Fruit fly (Drosophila melanogaster): ENCODE data around the gene CG31446.

The CG31446 gene

DNA sequence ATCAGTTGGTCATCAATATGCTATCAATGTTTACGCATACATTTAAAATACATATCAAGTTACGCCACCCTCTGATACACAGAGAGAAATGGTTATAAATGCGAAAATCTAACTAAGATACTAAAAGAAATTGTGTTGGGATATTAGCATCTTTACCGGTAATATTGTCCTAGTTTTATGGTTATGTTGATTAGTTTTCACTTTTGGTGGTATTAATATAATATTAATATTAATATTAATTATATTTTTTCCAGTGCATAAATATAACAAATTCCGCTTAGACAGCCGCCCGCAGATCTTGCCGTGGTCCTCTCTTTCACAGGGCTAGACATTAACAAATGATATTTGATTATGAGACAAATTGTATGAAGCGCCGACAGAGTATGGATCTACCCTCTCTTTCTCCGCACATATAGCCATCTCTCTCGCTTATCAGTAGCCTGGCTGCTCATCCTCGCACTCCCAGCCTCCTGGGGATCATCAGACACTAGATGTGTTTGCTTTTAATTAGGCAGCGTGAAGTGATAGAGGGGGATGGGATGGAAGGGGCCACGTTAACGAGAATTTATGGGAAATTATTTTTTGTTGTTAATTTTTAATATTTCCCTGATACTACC lies 40.1 kb upstream of the CG31446 start (continued):
- TF ChIP-seq Rx (GFP tag; IDR thresholded peaks at IDR 0.05) (no peak), lilli (GFP tag; optimal IDR thresholded peaks at IDR 0.05) (no peak), salm (tag; optimal IDR thresholded peaks at IDR 0.05) (no peak), CG8281 (tag; optimal IDR thresholded peaks at IDR 0.05) (no peak), CG32772 (GFP tag; IDR thresholded peaks at IDR 0.05) (no peak), odd (GFP tag; optimal IDR thresholded peaks at IDR 0.05) (no peak), Sox102F (GFP tag; optimal IDR thresholded peaks at IDR 0.05) (peak; percentile 30), CG34224 (GFP tag; IDR thresholded peaks at IDR 0.05; ENCODE audit: partially characterized antibody) (no peak), da (GFP tag; optimal IDR thresholded peaks at IDR 0.05) (no peak), esg (GFP tag; conservative IDR thresholded peaks at IDR 0.05) (no peak), CG18619 (GFP tag; optimal IDR thresholded peaks at IDR 0.05) (no peak), CG16815 (GFP tag; optimal IDR thresholded peaks at IDR 0.05) (peak; percentile 43), fd3F (GFP tag; optimal IDR thresholded peaks at IDR 0.05) (no peak), mld (GFP tag; IDR thresholded peaks at IDR 0.05; ENCODE audit: partially characterized antibody) (no peak), ara (GFP tag; IDR thresholded peaks at IDR 0.05) (peak; percentile 66), ftz-f1 (GFP tag; optimal IDR thresholded peaks at IDR 0.05) (no peak), nerfin-2 (GFP tag; IDR thresholded peaks at IDR 0.05; ENCODE audit: partially characterized antibody) (no peak), CG2116 (GFP tag; optimal IDR thresholded peaks at IDR 0.05) (no peak), HmgD (GFP tag; optimal IDR thresholded peaks at IDR 0.05) (no peak), Sox100B (GFP tag; optimal IDR thresholded peaks at IDR 0.05) (peak; percentile 27), Hmx (GFP tag; optimal IDR thresholded peaks at IDR 0.05) (no peak), BEAF-32 (GFP tag; optimal IDR thresholded peaks at IDR 0.05) (no peak), sna (GFP tag; IDR thresholded peaks at IDR 0.05; ENCODE audit: partially characterized antibody) (no peak), CG2712 (tag; optimal IDR thresholded peaks at IDR 0.05) (peak; percentile 84), CG18764 (GFP tag; optimal IDR thresholded peaks at IDR 0.05) (peak; percentile 17), pnt (GFP tag; optimal IDR thresholded peaks at IDR 0.05) (no peak), bowl (GFP tag; IDR thresholded peaks at IDR 0.05) (no peak), gfzf (GFP tag; optimal IDR thresholded peaks at IDR 0.05) (no peak), CG33213 (GFP tag; optimal IDR thresholded peaks at IDR 0.05) (no peak), lbe (GFP tag; optimal IDR thresholded peaks at IDR 0.05) (no peak), Trl (optimal IDR thresholded peaks at IDR 0.05) (no peak), Trl (GFP tag; optimal IDR thresholded peaks at IDR 0.05) (no peak), CG8924 (tag; optimal IDR thresholded peaks at IDR 0.05) (peak; percentile 69), CG30431 (GFP tag; optimal IDR thresholded peaks at IDR 0.05) (no peak), ssp (GFP tag; IDR thresholded peaks at IDR 0.05) (no peak), CG9609 (GFP tag; optimal IDR thresholded peaks at IDR 0.05) (no peak), HLH54F (GFP tag; optimal IDR thresholded peaks at IDR 0.05) (no peak), CG5953 (GFP tag; IDR thresholded peaks at IDR 0.05) (no peak), PHDP (tag; optimal IDR thresholded peaks at IDR 0.05) (peak; percentile 10), CG15601 (tag; optimal IDR thresholded peaks at IDR 0.05) (peak; percentile 33), sqz (GFP tag; optimal IDR thresholded peaks at IDR 0.05) (peak; percentile 11), HLH4C (GFP tag; IDR thresholded peaks at IDR 0.05; ENCODE audit: partially characterized antibody) (no peak), eve (GFP tag; optimal IDR thresholded peaks at IDR 0.05) (no peak), tup (GFP tag; optimal IDR thresholded peaks at IDR 0.05) (no peak), stc (GFP tag; IDR thresholded peaks at IDR 0.05) (no peak), nau (GFP tag; optimal IDR thresholded peaks at IDR 0.05) (no peak), CkIIα-i1 (GFP tag; IDR thresholded peaks at IDR 0.05) (no peak), CG7786 (GFP tag; optimal IDR thresholded peaks at IDR 0.05) (no peak), ken (GFP tag; IDR thresholded peaks at IDR 0.05) (no peak), nmo (GFP tag; optimal IDR thresholded peaks at IDR 0.05) (peak; percentile 76), vfl (GFP tag; optimal IDR thresholded peaks at IDR 0.05) (no peak)

Measured in whole organism, embryonic.